Fruit fly (Drosophila melanogaster): ENCODE data around the gene CG7322.

CG7322 gene

dm6 chrX:18814944-18815343 lies 42.6 kb downstream of the CG7322 start:
- TF ChIP-seq CG15710 (tag; optimal IDR thresholded peaks at IDR 0.05) (no peak), Pif1A (GFP tag; optimal IDR thresholded peaks at IDR 0.05) (no peak), Snoo (tag; optimal IDR thresholded peaks at IDR 0.05) (no peak), Ets98B (GFP tag; IDR thresholded peaks at IDR 0.05) (no peak), Pif1B (GFP tag; optimal IDR thresholded peaks at IDR 0.05) (no peak), CG12605 (GFP tag; IDR thresholded peaks at IDR 0.05) (no peak), EcR (GFP tag; optimal IDR thresholded peaks at IDR 0.05) (no peak), rn (GFP tag; IDR thresholded peaks at IDR 0.05) (no peak), gl (tag; optimal IDR thresholded peaks at IDR 0.05) (no peak), CG34367 (tag; optimal IDR thresholded peaks at IDR 0.05) (no peak), CG17806 (tag; optimal IDR thresholded peaks at IDR 0.05) (no peak), CG13204 (GFP tag; optimal IDR thresholded peaks at IDR 0.05) (no peak), CG10348 (GFP tag; IDR thresholded peaks at IDR 0.05) (no peak)

dm6 chrX:18814373-18814772 lies 43.2 kb downstream of the CG7322 start:
- TF ChIP-seq CG4496 (GFP tag; IDR thresholded peaks at IDR 0.05) = 0 out of 3 replicates have a peak, but pooled peaks have one; percentile 13
- no peak for TF ChIP-seq CG9948 (tag; optimal IDR thresholded peaks at IDR 0.05)

- no peak for TF ChIP-seq EcR (GFP tag; optimal IDR thresholded peaks at IDR 0.05)
- TF ChIP-seq CG4496 (GFP tag; IDR thresholded peaks at IDR 0.05) = 0 out of 3 replicates have a peak, but pooled peaks have one; percentile 15
These were observed 44.5 kb downstream of the CG7322 start, which contains the start of gene CG42450 for dm6 chrX:18813049-18813448. TSS of gene CG42450 (plus strand) at chrX:18813297.

- TF ChIP-seq fd96Ca (GFP tag; IDR thresholded peaks at IDR 0.05) (no peak), CG12605 (GFP tag; IDR thresholded peaks at IDR 0.05) (no peak), Pif1A (GFP tag; optimal IDR thresholded peaks at IDR 0.05) (no peak), EcR (GFP tag; optimal IDR thresholded peaks at IDR 0.05) (no peak), CG8301 (tag; optimal IDR thresholded peaks at IDR 0.05) (no peak), CG13204 (GFP tag; optimal IDR thresholded peaks at IDR 0.05) (no peak), CG10348 (GFP tag; IDR thresholded peaks at IDR 0.05) (no peak)
These were observed 45.4 kb downstream of the CG7322 start for dm6 chrX:18812111-18812510.

- no peak for TF ChIP-seq rn (GFP tag; IDR thresholded peaks at IDR 0.05)
- TF ChIP-seq CG10348 (GFP tag; IDR thresholded peaks at IDR 0.05) = no peak
- TF ChIP-seq Ets98B (GFP tag; IDR thresholded peaks at IDR 0.05) = no peak
- no peak for TF ChIP-seq CG12605 (GFP tag; IDR thresholded peaks at IDR 0.05)
- no peak for TF ChIP-seq CG15710 (tag; optimal IDR thresholded peaks at IDR 0.05)
- no peak for TF ChIP-seq CG8159 (tag; optimal IDR thresholded peaks at IDR 0.05)
- TF ChIP-seq Pif1B (GFP tag; optimal IDR thresholded peaks at IDR 0.05) = no peak
- TF ChIP-seq CG32121 (GFP tag; IDR thresholded peaks at IDR 0.05) = no peak
- no peak for TF ChIP-seq CG14655 (GFP tag; optimal IDR thresholded peaks at IDR 0.05)
- no peak for TF ChIP-seq CG17806 (tag; optimal IDR thresholded peaks at IDR 0.05)
These were observed 51.2 kb downstream of the CG7322 start, which contains the start of gene CG7058 for dm6 chrX:18806365-18806764. TSS of gene CG7058 (plus strand) at chrX:18806694.

Data from whole organism, pupa.